Fruit fly (Drosophila melanogaster) whole organism, embryonic: ENCODE data around the gene Ogdh.

Experiments
- Bgb ChIP-seq: fragments of 200-800 bp; sonication (Bioruptor generic); IDR thresholded peaks from 2 replicates; pipeline ENCODE4 v1.3.6; 2022; ENCODE audit warnings: missing biosample characterization, missing genetic modification characterization; ENCODE audit not compliant: partially characterized antibody
- CG10462 ChIP-seq: fragments of 200-800 bp; sonication (Bioruptor generic); optimal IDR thresholded peaks from 2 replicates; lab custom pipeline; 2016; ENCODE audit warnings: missing biosample characterization, missing genetic modification characterization
- CG12071 ChIP-seq: fragments of 200-800 bp; sonication (Bioruptor generic); optimal IDR thresholded peaks from 3 replicates; lab custom pipeline; 2018; ENCODE audit warnings: missing biosample characterization, mild to moderate bottlenecking, missing genetic modification characterization
- CG14014 ChIP-seq: fragments of 200-800 bp; sonication (Bioruptor generic); IDR thresholded peaks from 2 replicates; pipeline ENCODE4 v1.3.6; 2022; ENCODE audit warnings: missing biosample characterization, missing genetic modification characterization
- CG14710 ChIP-seq: fragments of 200-800 bp; sonication (Bioruptor generic); optimal IDR thresholded peaks from 3 replicates; lab custom pipeline; 2019; ENCODE audit warnings: missing biosample characterization, mild to moderate bottlenecking, missing genetic modification characterization, moderate library complexity
- CG2199 ChIP-seq: fragments of 200-800 bp; sonication (Bioruptor generic); IDR thresholded peaks from 3 replicates; pipeline ENCODE4 v1.3.6; 2022; ENCODE audit warnings: missing biosample characterization, missing genetic modification characterization
- CG3163 ChIP-seq: fragments of 200-800 bp; sonication (Bioruptor generic); optimal IDR thresholded peaks from 3 replicates; lab custom pipeline; 2016; ENCODE audit warnings: missing biosample characterization, missing genetic modification characterization
- CG32532 ChIP-seq: fragments of 200-800 bp; sonication (Bioruptor generic); IDR thresholded peaks from 2 replicates; pipeline ENCODE4 v1.3.6; 2022; ENCODE audit warnings: missing biosample characterization, missing genetic modification characterization
- CG34376 ChIP-seq: fragments of 200-800 bp; sonication (Bioruptor generic); optimal IDR thresholded peaks from 2 replicates; lab custom pipeline; 2018; ENCODE audit warnings: missing biosample characterization, mild to moderate bottlenecking, missing genetic modification characterization
- CG5180 ChIP-seq: fragments of 200-800 bp; sonication (Bioruptor generic); optimal IDR thresholded peaks from 3 replicates; lab custom pipeline; 2017; ENCODE audit warnings: missing biosample characterization, missing genetic modification characterization, mild to moderate bottlenecking, moderate library complexity, missing genetic modification reagents
- CG6175 ChIP-seq: fragments of 200-800 bp; sonication (Bioruptor generic); IDR thresholded peaks from 3 replicates; pipeline ENCODE4 v1.3.6; 2022; ENCODE audit warnings: missing biosample characterization, missing genetic modification characterization
- CG6791 ChIP-seq: fragments of 200-800 bp; sonication (Bioruptor generic); IDR thresholded peaks from 3 replicates; pipeline ENCODE4 v1.3.6; 2022; ENCODE audit warnings: missing biosample characterization, missing genetic modification characterization; ENCODE audit not compliant: partially characterized antibody
- CTCF ChIP-seq: fragments of 200-800 bp; sonication (Bioruptor generic); optimal IDR thresholded peaks from 2 replicates; lab custom pipeline; 2017; ENCODE audit warnings: missing biosample characterization, mild to moderate bottlenecking, missing genetic modification characterization, moderate library complexity
- Dp ChIP-seq: fragments of 200-800 bp; sonication (Bioruptor generic); optimal IDR thresholded peaks from 2 replicates; lab custom pipeline; 2018; ENCODE audit warnings: missing biosample characterization, mild to moderate bottlenecking, missing genetic modification characterization, moderate library complexity
- Ets65A ChIP-seq: fragments of 200-800 bp; sonication (Bioruptor generic); peaks from one replicate; lab custom pipeline; 2016; ENCODE audit warnings: missing biosample characterization, missing genetic modification characterization
- Jarid2 ChIP-seq: fragments of 200-800 bp; sonication (Bioruptor generic); optimal IDR thresholded peaks from 3 replicates; lab custom pipeline; 2017; ENCODE audit warnings: mild to moderate bottlenecking, missing biosample characterization, missing genetic modification reagents, missing genetic modification characterization
- NFAT ChIP-seq: fragments of 200-800 bp; sonication (Bioruptor generic); IDR thresholded peaks from 2 replicates; pipeline ENCODE4 v1.3.6; 2022; ENCODE audit warnings: missing biosample characterization, missing genetic modification characterization
- Nf-YB ChIP-seq: fragments of 200-800 bp; sonication (Bioruptor generic); optimal IDR thresholded peaks from 3 replicates; lab custom pipeline; 2019; ENCODE audit warnings: missing biosample characterization, mild to moderate bottlenecking, missing genetic modification characterization, moderate library complexity
- Oaz ChIP-seq: fragments of 200-800 bp; sonication (Bioruptor generic); IDR thresholded peaks from 2 replicates; pipeline ENCODE4 v1.3.6; 2022; ENCODE audit warnings: missing biosample characterization, missing genetic modification characterization
- Ptx1 ChIP-seq: fragments of 200-800 bp; sonication (Bioruptor generic); IDR thresholded peaks from 2 replicates; pipeline ENCODE4 v1.3.6; 2022; ENCODE audit warnings: missing biosample characterization, missing genetic modification characterization
- Rfx ChIP-seq: fragments of 200-800 bp; sonication (Bioruptor generic); IDR thresholded peaks from 2 replicates; pipeline ENCODE4 v1.3.6; 2022; ENCODE audit warnings: missing biosample characterization, missing genetic modification characterization
- Ssrp ChIP-seq: fragments of 200-800 bp; sonication (Bioruptor generic); optimal IDR thresholded peaks from 2 replicates; lab custom pipeline; 2018; ENCODE audit warnings: missing biosample characterization, mild to moderate bottlenecking, missing genetic modification characterization, moderate library complexity
- amos ChIP-seq: fragments of 200-800 bp; sonication (Bioruptor generic); IDR thresholded peaks from 2 replicates; pipeline ENCODE4 v1.3.6; 2022; ENCODE audit warnings: missing biosample characterization, missing genetic modification characterization; ENCODE audit not compliant: partially characterized antibody
- cg ChIP-seq: fragments of 200-800 bp; sonication (Bioruptor generic); optimal IDR thresholded peaks from 3 replicates; lab custom pipeline; 2019; ENCODE audit warnings: missing biosample characterization, mild to moderate bottlenecking, missing genetic modification characterization, moderate library complexity
- chm ChIP-seq: fragments of 200-800 bp; sonication (Bioruptor generic); IDR thresholded peaks from 2 replicates; pipeline ENCODE4 v1.3.6; 2022; ENCODE audit warnings: missing biosample characterization, missing genetic modification characterization
- crol ChIP-seq: fragments of 200-800 bp; sonication (Bioruptor generic); IDR thresholded peaks from 2 replicates; pipeline ENCODE4 v1.3.6; 2022; ENCODE audit warnings: missing biosample characterization, missing genetic modification characterization
- danr ChIP-seq: fragments of 200-800 bp; sonication (Bioruptor generic); IDR thresholded peaks from 2 replicates; pipeline ENCODE4 v1.3.6; 2022; ENCODE audit warnings: missing biosample characterization, missing genetic modification characterization
- hbn ChIP-seq: fragments of 200-800 bp; sonication (Bioruptor generic); IDR thresholded peaks from 2 replicates; pipeline ENCODE4 v1.3.6; 2022; ENCODE audit warnings: missing biosample characterization, missing genetic modification characterization; ENCODE audit not compliant: partially characterized antibody
- insv ChIP-seq, 2 experiments: fragments of 200-800 bp; sonication (Bioruptor generic); optimal IDR thresholded peaks; 3 replicates each; lab custom pipeline; 2016 to 2018; ENCODE audit warnings: missing biosample characterization in 2 of 2, missing genetic modification characterization in 2 of 2
- kni ChIP-seq: fragments of 200-800 bp; sonication (Bioruptor generic); optimal IDR thresholded peaks from 3 replicates; lab custom pipeline; 2017; ENCODE audit warnings: mild to moderate bottlenecking, missing biosample characterization, missing genetic modification reagents, missing genetic modification characterization
- knrl ChIP-seq: fragments of 200-800 bp; sonication (Bioruptor generic); IDR thresholded peaks from 3 replicates; pipeline ENCODE4 v1.3.6; 2022; ENCODE audit warnings: missing biosample characterization, missing genetic modification characterization; ENCODE audit not compliant: partially characterized antibody
- lov ChIP-seq, 2 experiments: fragments of 200-800 bp in 1 of 2; fragments of >200 bp in 1 of 2; sonication (Bioruptor generic) in 1 of 2; IDR thresholded peaks in 1 of 2; optimal IDR thresholded peaks in 1 of 2; 2 replicates in 1 of 2; 3 replicates in 1 of 2; pipeline versions ENCODE4 v1.3.6 to Lab custom; 2017 to 2022; ENCODE audit warnings: missing biosample characterization in 1 of 2, missing genetic modification characterization in 1 of 2
- nom ChIP-seq: fragments of 200-800 bp; sonication (Bioruptor generic); optimal IDR thresholded peaks from 2 replicates; lab custom pipeline; 2017; ENCODE audit warnings: missing biosample characterization, missing genetic modification characterization, mild to moderate bottlenecking, moderate library complexity, missing genetic modification reagents
- onecut ChIP-seq: fragments of 200-800 bp; sonication (Bioruptor generic); IDR thresholded peaks from 2 replicates; pipeline ENCODE4 v1.3.6; 2022; ENCODE audit warnings: missing biosample characterization, missing genetic modification characterization
- pfk ChIP-seq: fragments of 200-800 bp; sonication (Bioruptor generic); optimal IDR thresholded peaks from 2 replicates; lab custom pipeline; 2018; ENCODE audit warnings: missing biosample characterization, mild to moderate bottlenecking, missing genetic modification characterization, moderate library complexity
- pita ChIP-seq: fragments of 200-800 bp; sonication (Bioruptor generic); optimal IDR thresholded peaks from 2 replicates; lab custom pipeline; 2017; ENCODE audit warnings: missing biosample characterization, mild to moderate bottlenecking, missing genetic modification characterization
- slbo ChIP-seq: fragments of 200-800 bp; sonication (Bioruptor generic); IDR thresholded peaks from 2 replicates; pipeline ENCODE4 v1.3.6; 2022; ENCODE audit warnings: missing biosample characterization, missing genetic modification characterization
- ttk ChIP-seq: fragments of 200-800 bp; sonication (Bioruptor generic); IDR thresholded peaks from 2 replicates; pipeline ENCODE4 v2.1.2; 2022; ENCODE audit warnings: missing biosample characterization, missing genetic modification characterization
- vvl ChIP-seq: fragments of 200-800 bp; sonication (Bioruptor generic); IDR thresholded peaks from 2 replicates; pipeline ENCODE4 v1.3.6; 2022; ENCODE audit warnings: missing biosample characterization, missing genetic modification characterization
- yki ChIP-seq: fragments of >200 bp; optimal IDR thresholded peaks from 3 replicates; lab custom pipeline; 2018

Gene Ogdh

DNA sequence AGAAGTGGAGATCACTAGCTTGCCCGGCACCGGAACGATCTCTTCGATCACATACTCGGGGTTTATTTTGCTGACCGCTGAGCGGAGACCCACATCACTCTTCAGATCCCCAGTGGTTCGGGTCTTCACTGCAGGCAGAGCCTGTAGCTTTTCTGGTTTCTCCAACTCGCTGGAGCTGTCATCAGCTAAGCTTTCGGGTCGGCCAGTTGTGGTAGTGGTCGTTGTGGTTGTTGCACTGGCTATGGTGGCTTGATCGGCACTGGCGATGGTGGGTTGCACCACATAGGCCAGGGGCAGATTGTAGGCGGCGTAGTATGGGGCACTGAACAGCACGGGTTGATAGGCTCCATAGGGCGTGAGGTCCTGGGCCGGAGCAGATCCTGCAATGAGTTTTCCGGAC is 24.1 kb upstream of the Ogdh start (continued):
- TF ChIP-seq cg (peak; percentile 8), danr (GFP tag; lab: Robert Waterston, UW) (no peak), hbn (GFP tag; lab: Robert Waterston, UW) (no peak), chm (no peak), Bgb (GFP tag; lab: Robert Waterston, UW) (0 out of 2 replicates have a peak, but pooled peaks have one; percentile 20), CG34376 (GFP tag; lab: Kevin White, UChicago) (no peak), insv (GFP tag; optimal IDR thresholded peaks at IDR 0.05; lab: Kevin White, UChicago) (no peak), Oaz (GFP tag; lab: Robert Waterston, UW) (0 out of 2 replicates have a peak, but pooled peaks have one; percentile 32), onecut (GFP tag; lab: Robert Waterston, UW) (no peak), Ptx1 (GFP tag; lab: Robert Waterston, UW) (no peak), Rfx (GFP tag; lab: Robert Waterston, UW) (peak; percentile 38; the same call in 1 of the 2 replicates), slbo (GFP tag; lab: Robert Waterston, UW) (no peak), CG6791 (GFP tag; lab: Robert Waterston, UW) (peak; percentile 55; the same call in 1 of the 3 replicates), lov (optimal IDR thresholded peaks at IDR 0.05; lab: Kevin White, UChicago) (no peak), lov (GFP tag; IDR thresholded peaks at IDR 0.05; lab: Robert Waterston, UW) (no peak), CG14014 (GFP tag; lab: Robert Waterston, UW) (no peak), Jarid2 (GFP tag; lab: Kevin White, UChicago) (no peak), pita (GFP tag; lab: Kevin White, UChicago) (peak; percentile 73), crol (GFP tag; lab: Robert Waterston, UW) (peak; percentile 45), pfk (GFP tag; lab: Kevin White, UChicago) (no peak), CG5180 (GFP tag; lab: Kevin White, UChicago) (no peak), CTCF (peak; percentile 85), Ets65A (GFP tag; lab: Kevin White, UChicago) (peak; percentile 93), Dp (GFP tag; lab: Kevin White, UChicago) (no peak), CG14710 (tag; lab: Kevin White, UChicago) (peak; percentile 2), amos (GFP tag; lab: Robert Waterston, UW) (no peak), CG12071 (GFP tag; lab: Kevin White, UChicago) (no peak), CG10462 (GFP tag; lab: Kevin White, UChicago) (no peak), CG6175 (GFP tag; lab: Robert Waterston, UW) (peak; percentile 47; the same call in 1 of the 3 replicates), CG2199 (GFP tag; lab: Robert Waterston, UW) (0 out of 3 replicates have a peak, but pooled peaks have one; percentile 13), ttk (GFP tag; lab: Robert Waterston, UW) (no peak), Ssrp (no peak), CG32532 (0 out of 2 replicates have a peak, but pooled peaks have one; percentile 6), NFAT (peak; percentile 35; the same call in 1 of the 2 replicates), knrl (GFP tag; lab: Robert Waterston, UW) (0 out of 3 replicates have a peak, but pooled peaks have one; percentile 43)

DNA sequence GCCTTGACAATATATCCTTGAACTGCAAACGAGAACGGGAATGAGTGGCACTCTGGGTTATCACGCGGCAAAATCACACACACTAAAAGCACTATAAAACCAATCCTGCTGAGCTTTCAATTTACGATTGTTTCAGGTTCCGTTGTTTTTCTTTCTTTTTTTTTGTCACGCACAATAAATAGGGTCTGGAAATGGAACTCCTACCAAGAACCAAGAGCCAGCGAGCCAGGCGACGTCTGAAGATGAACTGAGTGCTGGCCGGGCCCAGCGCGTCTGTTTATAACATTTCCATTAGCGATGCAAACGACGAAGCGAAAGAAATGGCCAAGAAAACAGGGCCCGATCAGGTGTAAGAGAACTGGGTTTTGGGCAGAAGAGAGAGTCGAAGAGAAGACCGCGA is 19.3 kb upstream of the Ogdh start, which contains the start of gene CG11905:
Gene CG11905, minus strand, starts transcription at position 253 of the 400 bp plus-strand sequence.
- no peak for TF ChIP-seq Nf-YB (GFP tag; lab: Kevin White, UChicago)
- TF ChIP-seq nom (GFP tag; lab: Kevin White, UChicago): peak; percentile 23
- TF ChIP-seq kni (GFP tag; lab: Kevin White, UChicago): peak; percentile 2
- 0 out of 2 replicates have a peak, but pooled peaks have one; percentile 11 for TF ChIP-seq vvl (GFP tag; lab: Robert Waterston, UW)
- peak; percentile 74 for TF ChIP-seq CG3163 (GFP tag; lab: Kevin White, UChicago)
- TF ChIP-seq yki: no peak
- peak; percentile 57 for TF ChIP-seq Ets65A (GFP tag; lab: Kevin White, UChicago)
